Worm (Caenorhabditis elegans): ENCODE measurements around the gene srsx-10.
A peak's percentile ranks its signal among the peaks of the same experiment; 100 is the strongest.

srsx-10 gene

ce11 chrV:4926371-4926770 lies 48.2 kb downstream of the srsx-10 start, which contains the start of gene srh-21:
Gene srh-21 (plus strand): TSS chrV:4926671.
- TF ChIP-seq unc-62 (GFP tag; optimal IDR thresholded peaks at IDR 0.05 in 1 of 2) (peak in 1 of 2 experiments; percentile 65), unc-62 (tag; optimal IDR thresholded peaks at IDR 0.05) (no peak), cey-2 (tag; optimal IDR thresholded peaks at IDR 0.05; ENCODE audit: borderline replicate concordance, insufficient read depth) (no peak), nhr-6 (tag; optimal IDR thresholded peaks at IDR 0.05) (no peak)

ce11 chrV:4924618-4925017 lies 50.0 kb downstream of the srsx-10 start, which contains the start of gene srh-20:
Gene srh-20 (plus strand): TSS chrV:4924918.
- no peak for TF ChIP-seq ZK337.2 (GFP tag; IDR thresholded peaks at IDR 0.05)
- TF ChIP-seq ceh-82 (tag; optimal IDR thresholded peaks at IDR 0.05), result no peak
- TF ChIP-seq ceh-32 (tag; optimal IDR thresholded peaks at IDR 0.05; ENCODE audit: poor library complexity), result no peak
- no peak for TF ChIP-seq pqm-1 (tag; optimal IDR thresholded peaks at IDR 0.05)
- no peak for TF ChIP-seq hlh-11 (tag; optimal IDR thresholded peaks at IDR 0.05)

Data from whole organism, L4 larva.